Worm (Caenorhabditis elegans) whole organism, midembryonic: ENCODE data around the gene nhr-286.

ENCODE experiments used
- T22C8.4 ChIP-seq: fragments of 200-800 bp; sonication (Bioruptor generic); IDR thresholded peaks from 2 replicates; pipeline ENCODE4 v1.3.6; 2022; ENCODE audit warnings: missing genetic modification characterization, missing compliant biosample characterization
- cog-1 ChIP-seq: sonication (generic microtip); optimal IDR thresholded peaks from 2 replicates; lab custom pipeline; 2016; ENCODE audit warnings: missing genetic modification characterization, missing compliant biosample characterization
- flt-1 ChIP-seq: fragments of 200-800 bp; sonication (Bioruptor generic); IDR thresholded peaks from 2 replicates; pipeline ENCODE4 v1.3.6; 2022; ENCODE audit warnings: missing genetic modification characterization, missing compliant biosample characterization
- ref-1 ChIP-seq: fragments of 200-800 bp; sonication (Bioruptor generic); conservative IDR thresholded peaks from 2 replicates; pipeline ENCODE4 v1.3.6; 2022; ENCODE audit warnings: missing genetic modification reagents, missing genetic modification characterization, missing compliant biosample characterization
- tab-1 ChIP-seq: fragments of 200-800 bp; sonication (Bioruptor generic); IDR thresholded peaks from 2 replicates; pipeline ENCODE4 v1.3.6; 2022; ENCODE audit warnings: missing genetic modification characterization, missing compliant biosample characterization
- ztf-23 ChIP-seq: fragments of 200-800 bp; sonication (Bioruptor generic); IDR thresholded peaks from 2 replicates; pipeline ENCODE4 v1.3.6; 2022; ENCODE audit warnings: missing genetic modification reagents, missing genetic modification characterization, missing compliant biosample characterization
- ztf-29 ChIP-seq: fragments of 200-800 bp; sonication (Bioruptor generic); IDR thresholded peaks from 2 replicates; pipeline ENCODE4 v1.3.6; 2022; ENCODE audit warnings: missing genetic modification reagents, missing genetic modification characterization, missing compliant biosample characterization

DNA sequence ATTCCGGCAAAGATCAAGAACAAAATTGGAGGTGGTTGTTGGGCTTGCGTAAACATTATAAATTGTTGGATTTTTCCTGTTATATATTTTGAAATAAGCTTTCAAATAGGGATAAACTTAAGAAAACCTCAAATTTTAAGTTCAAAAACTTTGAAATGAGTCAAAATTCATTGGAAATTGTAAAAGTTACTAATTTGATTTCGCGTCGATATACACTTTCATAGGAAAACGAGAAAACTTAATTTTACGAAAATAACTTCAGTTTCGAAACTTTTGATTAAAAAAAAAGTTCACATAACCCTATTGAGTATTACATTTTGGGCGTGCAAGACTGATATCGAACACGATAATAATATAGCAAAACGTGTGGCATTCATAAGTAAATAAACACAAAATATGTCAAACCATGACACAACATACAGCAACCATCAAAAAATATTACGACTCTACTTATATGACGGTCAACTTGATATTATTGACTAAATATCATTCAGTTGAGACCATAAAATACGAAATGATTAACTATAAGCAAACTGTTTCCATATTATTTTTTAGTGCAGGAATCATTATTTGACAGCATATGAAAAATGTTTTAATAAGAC is 4.8 kb upstream of the nhr-286 start:
- no peak for TF ChIP-seq cog-1 (tag; lab: Kevin White, UChicago)
- TF ChIP-seq flt-1 (GFP tag; lab: Robert Waterston, UW): no peak
- TF ChIP-seq ztf-23 (GFP tag; lab: Robert Waterston, UW): no peak
- TF ChIP-seq T22C8.4 (GFP tag; lab: Robert Waterston, UW): no peak
- no peak for TF ChIP-seq ref-1 (GFP tag; lab: Robert Waterston, UW)
- no peak for TF ChIP-seq ztf-29 (GFP tag; lab: Robert Waterston, UW)
- TF ChIP-seq tab-1 (GFP tag; lab: Robert Waterston, UW): no peak
